Worm (Caenorhabditis elegans): ENCODE results near the gene iff-1.

DNA sequence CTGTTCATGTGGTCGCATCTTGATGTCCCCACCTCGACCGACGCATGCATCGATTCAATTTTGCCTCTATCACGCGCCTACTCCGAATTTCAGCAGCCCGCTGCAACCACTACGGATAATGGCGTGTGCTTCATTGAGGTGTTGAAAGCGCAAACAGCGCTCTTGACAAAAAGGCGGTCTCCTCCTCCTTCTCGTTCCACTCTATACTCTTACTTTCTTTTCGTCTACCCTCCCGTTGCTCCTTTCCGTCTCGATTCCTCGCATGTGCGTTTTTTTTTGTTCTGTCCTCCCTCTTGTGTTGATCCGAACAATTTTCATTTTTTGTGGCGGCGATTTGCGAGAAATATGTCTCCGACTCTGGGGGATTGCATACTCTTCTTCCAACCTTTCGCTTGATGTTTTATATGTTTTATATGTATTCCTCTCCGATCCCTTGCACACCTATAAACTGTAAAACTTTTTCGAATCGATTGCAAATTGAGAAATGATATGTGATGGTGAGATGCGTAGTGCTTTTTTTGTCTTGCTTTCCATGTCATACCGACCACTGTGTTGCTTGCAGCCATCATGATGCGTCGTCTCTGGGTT lies 44.2 kb downstream of the iff-1 start:
- TF ChIP-seq ama-1 (optimal IDR thresholded peaks at IDR 0.05) (no peak), syd-9 (tag; optimal IDR thresholded peaks at IDR 0.05) (no peak), pat-9 (tag; optimal IDR thresholded peaks at IDR 0.05) (no peak), K09A11.1 (tag; optimal IDR thresholded peaks at IDR 0.05; ENCODE audit: insufficient read depth) (no peak), nhr-11 (tag; optimal IDR thresholded peaks at IDR 0.05) (no peak), ztf-16 (tag; optimal IDR thresholded peaks at IDR 0.05) (no peak), elt-2 (tag; optimal IDR thresholded peaks at IDR 0.05) (no peak), pha-2 (tag; optimal IDR thresholded peaks at IDR 0.05) (no peak)
